Fruit fly (Drosophila melanogaster) whole organism, embryonic: ENCODE results near the gene CIA30.

Experiments used
- Blimp-1 ChIP-seq: fragments of 200-800 bp; sonication (Bioruptor generic); optimal IDR thresholded peaks from 3 replicates; lab custom pipeline; 2018; ENCODE audit warnings: missing biosample characterization, missing genetic modification characterization, mild to moderate bottlenecking, moderate library complexity, missing genetic modification reagents
- CG10543 ChIP-seq: fragments of 200-800 bp; sonication (Bioruptor generic); optimal IDR thresholded peaks from 3 replicates; lab custom pipeline; 2017; ENCODE audit warnings: missing biosample characterization, mild to moderate bottlenecking, missing genetic modification characterization, moderate library complexity
- CG10979 ChIP-seq: fragments of 200-800 bp; sonication (Bioruptor generic); optimal IDR thresholded peaks from 2 replicates; lab custom pipeline; 2018; ENCODE audit warnings: missing biosample characterization, mild to moderate bottlenecking, missing genetic modification characterization, moderate library complexity
- CG12219 ChIP-seq: fragments of 200-800 bp; sonication (Bioruptor generic); optimal IDR thresholded peaks from 3 replicates; lab custom pipeline; 2018; ENCODE audit warnings: missing biosample characterization, mild to moderate bottlenecking, missing genetic modification characterization
- CG12391 ChIP-seq: fragments of 200-800 bp; sonication (Bioruptor generic); optimal IDR thresholded peaks from 3 replicates; lab custom pipeline; 2018; ENCODE audit warnings: missing biosample characterization, mild to moderate bottlenecking, missing genetic modification characterization, moderate library complexity
- CG16779 ChIP-seq: fragments of 200-800 bp; sonication (Bioruptor generic); IDR thresholded peaks from 2 replicates; pipeline ENCODE4 v1.3.6; 2022; ENCODE audit warnings: missing biosample characterization, missing genetic modification characterization
- CG2116 ChIP-seq: fragments of 200-800 bp; sonication (Bioruptor generic); optimal IDR thresholded peaks from 3 replicates; lab custom pipeline; 2018; ENCODE audit warnings: missing biosample characterization, mild to moderate bottlenecking, missing genetic modification characterization
- CG2129 ChIP-seq: fragments of 200-800 bp; sonication (Bioruptor generic); IDR thresholded peaks from 2 replicates; pipeline ENCODE4 v1.3.6; 2022; ENCODE audit warnings: missing biosample characterization, missing genetic modification characterization; ENCODE audit not compliant: partially characterized antibody
- CG3163 ChIP-seq: fragments of 200-800 bp; sonication (Bioruptor generic); optimal IDR thresholded peaks from 3 replicates; lab custom pipeline; 2016; ENCODE audit warnings: missing biosample characterization, missing genetic modification characterization
- CG32767 ChIP-seq: fragments of 200-800 bp; sonication (Bioruptor generic); IDR thresholded peaks from 2 replicates; pipeline ENCODE4 v1.3.6; 2022; ENCODE audit warnings: missing biosample characterization, missing genetic modification characterization
- CG32772 ChIP-seq: fragments of 200-800 bp; sonication (Bioruptor generic); IDR thresholded peaks from 2 replicates; pipeline ENCODE4 v1.3.6; 2022; ENCODE audit warnings: missing biosample characterization, missing genetic modification characterization
- CG5245 ChIP-seq: fragments of 200-800 bp; sonication (Bioruptor generic); optimal IDR thresholded peaks from 3 replicates; lab custom pipeline; 2016; ENCODE audit warnings: missing biosample characterization, missing genetic modification characterization
- CG6254 ChIP-seq: fragments of 200-800 bp; sonication (Bioruptor generic); optimal IDR thresholded peaks from 3 replicates; lab custom pipeline; 2017; ENCODE audit warnings: mild to moderate bottlenecking, missing biosample characterization, missing genetic modification reagents, missing genetic modification characterization
- CG6272 ChIP-seq: fragments of 200-800 bp; sonication (Bioruptor generic); IDR thresholded peaks from 2 replicates; pipeline ENCODE4 v1.3.6; 2022; ENCODE audit warnings: missing biosample characterization, missing genetic modification characterization
- CG6683 ChIP-seq: fragments of 200-800 bp; sonication (Bioruptor generic); optimal IDR thresholded peaks from 2 replicates; lab custom pipeline; 2017; ENCODE audit warnings: missing biosample characterization, mild to moderate bottlenecking, missing genetic modification characterization, missing genetic modification reagents
- CG7271 ChIP-seq: fragments of 200-800 bp; sonication (Bioruptor generic); optimal IDR thresholded peaks from 2 replicates; lab custom pipeline; 2018; ENCODE audit warnings: missing biosample characterization, mild to moderate bottlenecking, missing genetic modification characterization, moderate library complexity
- CG7372 ChIP-seq: fragments of 200-800 bp; sonication (Bioruptor generic); IDR thresholded peaks from 2 replicates; pipeline ENCODE4 v1.3.6; 2022; ENCODE audit warnings: missing biosample characterization, missing genetic modification characterization
- CG8478 ChIP-seq: fragments of >200 bp; optimal IDR thresholded peaks from 2 replicates; lab custom pipeline; 2018
- CG8765 ChIP-seq: fragments of 200-800 bp; sonication (Bioruptor generic); IDR thresholded peaks from 2 replicates; pipeline ENCODE4 v1.3.6; 2022; ENCODE audit warnings: missing biosample characterization, missing genetic modification characterization
- CG9437 ChIP-seq: fragments of 200-800 bp; sonication (Bioruptor generic); optimal IDR thresholded peaks from 2 replicates; lab custom pipeline; 2018; ENCODE audit warnings: missing biosample characterization, mild to moderate bottlenecking, missing genetic modification characterization
- CHES-1-like ChIP-seq: fragments of 200-800 bp; sonication (Bioruptor generic); optimal IDR thresholded peaks from 2 replicates; lab custom pipeline; 2016; ENCODE audit warnings: missing biosample characterization, missing genetic modification characterization
- CTCF ChIP-seq: fragments of 200-800 bp; sonication (Bioruptor generic); optimal IDR thresholded peaks from 2 replicates; lab custom pipeline; 2017; ENCODE audit warnings: missing biosample characterization, mild to moderate bottlenecking, missing genetic modification characterization, moderate library complexity
- Dbx ChIP-seq: fragments of 200-800 bp; sonication (Bioruptor generic); IDR thresholded peaks from 3 replicates; pipeline ENCODE4 v1.3.6; 2022; ENCODE audit warnings: missing biosample characterization, missing genetic modification characterization
- Eip74EF ChIP-seq, 2 experiments: fragments of 200-800 bp in 1 of 2; fragments of >200 bp in 1 of 2; sonication (Bioruptor generic) in 1 of 2; optimal IDR thresholded peaks; 2 replicates each; lab custom pipeline; 2017 to 2019; ENCODE audit warnings: missing biosample characterization in 2 of 2, missing genetic modification characterization in 2 of 2, mild to moderate bottlenecking in 1 of 2, moderate library complexity in 1 of 2
- Ets65A ChIP-seq: fragments of 200-800 bp; sonication (Bioruptor generic); peaks from one replicate; lab custom pipeline; 2016; ENCODE audit warnings: missing biosample characterization, missing genetic modification characterization
- H15 ChIP-seq: fragments of 200-800 bp; sonication (Bioruptor generic); IDR thresholded peaks from 3 replicates; pipeline ENCODE4 v1.3.6; 2022; ENCODE audit warnings: missing biosample characterization, missing genetic modification characterization
- Mes4 ChIP-seq: fragments of 200-800 bp; sonication (Bioruptor generic); optimal IDR thresholded peaks from 2 replicates; lab custom pipeline; 2016; ENCODE audit warnings: missing biosample characterization, missing genetic modification characterization
- Oaz ChIP-seq: fragments of 200-800 bp; sonication (Bioruptor generic); IDR thresholded peaks from 2 replicates; pipeline ENCODE4 v1.3.6; 2022; ENCODE audit warnings: missing biosample characterization, missing genetic modification characterization
- Sry-δ ChIP-seq: fragments of 200-800 bp; sonication (Bioruptor generic); optimal IDR thresholded peaks from 2 replicates; lab custom pipeline; 2016; ENCODE audit warnings: missing biosample characterization, missing genetic modification characterization
- az2 ChIP-seq: fragments of 200-800 bp; sonication (Bioruptor generic); optimal IDR thresholded peaks from 3 replicates; lab custom pipeline; 2016; ENCODE audit warnings: missing biosample characterization, missing genetic modification characterization
- bbx ChIP-seq: fragments of 200-800 bp; sonication (Bioruptor generic); IDR thresholded peaks from 2 replicates; pipeline ENCODE4 v1.3.6; 2022; ENCODE audit warnings: missing biosample characterization, missing genetic modification characterization; ENCODE audit not compliant: partially characterized antibody
- btn ChIP-seq: fragments of 200-800 bp; sonication (Bioruptor generic); optimal IDR thresholded peaks from 2 replicates; lab custom pipeline; 2016; ENCODE audit warnings: missing biosample characterization, missing genetic modification characterization
- cg ChIP-seq: fragments of 200-800 bp; sonication (Bioruptor generic); optimal IDR thresholded peaks from 3 replicates; lab custom pipeline; 2019; ENCODE audit warnings: missing biosample characterization, mild to moderate bottlenecking, missing genetic modification characterization, moderate library complexity
- chm ChIP-seq: fragments of 200-800 bp; sonication (Bioruptor generic); IDR thresholded peaks from 2 replicates; pipeline ENCODE4 v1.3.6; 2022; ENCODE audit warnings: missing biosample characterization, missing genetic modification characterization
- dati ChIP-seq: fragments of 200-800 bp; sonication (Bioruptor generic); IDR thresholded peaks from 2 replicates; pipeline ENCODE4 v1.3.6; 2022; ENCODE audit warnings: missing biosample characterization, missing genetic modification characterization
- dm ChIP-seq: fragments of 200-800 bp; sonication (Bioruptor generic); optimal IDR thresholded peaks from 3 replicates; lab custom pipeline; 2016; ENCODE audit warnings: missing biosample characterization, missing genetic modification characterization
- dpn ChIP-seq, 2 experiments: fragments of 200-800 bp; sonication (Bioruptor generic); optimal IDR thresholded peaks; 3 replicates each; lab custom pipeline; 2016; ENCODE audit warnings: missing biosample characterization in 2 of 2, missing genetic modification characterization in 2 of 2
- dysf ChIP-seq: fragments of 200-800 bp; sonication (Bioruptor generic); IDR thresholded peaks from 3 replicates; pipeline ENCODE4 v1.3.6; 2022; ENCODE audit warnings: missing biosample characterization, missing genetic modification characterization
- eve ChIP-seq, 2 experiments: fragments of >200 bp; optimal IDR thresholded peaks; 2 replicates each; lab custom pipeline; 2017; ENCODE audit warnings: missing biosample characterization in 2 of 2, missing genetic modification characterization in 2 of 2
- eyg ChIP-seq: fragments of 200-800 bp; sonication (Bioruptor generic); optimal IDR thresholded peaks from 3 replicates; lab custom pipeline; 2016; ENCODE audit warnings: missing biosample characterization, missing genetic modification characterization
- fu2 ChIP-seq: fragments of 200-800 bp; sonication (Bioruptor generic); optimal IDR thresholded peaks from 2 replicates; lab custom pipeline; 2016; ENCODE audit warnings: missing biosample characterization, missing genetic modification characterization
- nerfin-1 ChIP-seq: fragments of 200-800 bp; sonication (Bioruptor generic); optimal IDR thresholded peaks from 3 replicates; lab custom pipeline; 2019; ENCODE audit warnings: missing biosample characterization, mild to moderate bottlenecking, missing genetic modification characterization, moderate library complexity
- odd ChIP-seq: fragments of 200-800 bp; sonication (Bioruptor generic); optimal IDR thresholded peaks from 2 replicates; lab custom pipeline; 2017; ENCODE audit warnings: missing biosample characterization, mild to moderate bottlenecking, missing genetic modification characterization
- otp ChIP-seq: fragments of 200-800 bp; sonication (Bioruptor generic); IDR thresholded peaks from 3 replicates; pipeline ENCODE4, ENCODE4 v1.3.6; 2022; ENCODE audit warnings: missing biosample characterization, missing genetic modification characterization
- pita ChIP-seq: fragments of 200-800 bp; sonication (Bioruptor generic); optimal IDR thresholded peaks from 2 replicates; lab custom pipeline; 2017; ENCODE audit warnings: missing biosample characterization, mild to moderate bottlenecking, missing genetic modification characterization
- pnt ChIP-seq: fragments of 200-800 bp; sonication (Bioruptor generic); optimal IDR thresholded peaks from 3 replicates; lab custom pipeline; 2016; ENCODE audit warnings: missing biosample characterization, missing genetic modification characterization
- scrt ChIP-seq: fragments of 200-800 bp; sonication (Bioruptor generic); optimal IDR thresholded peaks from 2 replicates; lab custom pipeline; 2018; ENCODE audit warnings: missing biosample characterization, mild to moderate bottlenecking, missing genetic modification characterization, moderate library complexity
- seq ChIP-seq: fragments of 200-800 bp; sonication (Bioruptor generic); IDR thresholded peaks from 2 replicates; pipeline ENCODE4 v1.3.6; 2022; ENCODE audit warnings: missing biosample characterization, missing genetic modification characterization
- sug ChIP-seq: fragments of 200-800 bp; optimal IDR thresholded peaks from 2 replicates; lab custom pipeline; 2019; ENCODE audit warnings: missing biosample characterization, mild to moderate bottlenecking, missing genetic modification characterization, moderate library complexity
- tio ChIP-seq: fragments of 200-800 bp; sonication (Bioruptor generic); optimal IDR thresholded peaks from 2 replicates; lab custom pipeline; 2017; ENCODE audit warnings: missing biosample characterization, missing genetic modification characterization, inconsistent platforms
- vfl ChIP-seq: fragments of 200-800 bp; sonication (Bioruptor generic); optimal IDR thresholded peaks from 2 replicates; lab custom pipeline; 2016; ENCODE audit warnings: missing biosample characterization, missing genetic modification characterization
- vvl ChIP-seq: fragments of 200-800 bp; sonication (Bioruptor generic); IDR thresholded peaks from 2 replicates; pipeline ENCODE4 v1.3.6; 2022; ENCODE audit warnings: missing biosample characterization, missing genetic modification characterization

CIA30 gene

DNA sequence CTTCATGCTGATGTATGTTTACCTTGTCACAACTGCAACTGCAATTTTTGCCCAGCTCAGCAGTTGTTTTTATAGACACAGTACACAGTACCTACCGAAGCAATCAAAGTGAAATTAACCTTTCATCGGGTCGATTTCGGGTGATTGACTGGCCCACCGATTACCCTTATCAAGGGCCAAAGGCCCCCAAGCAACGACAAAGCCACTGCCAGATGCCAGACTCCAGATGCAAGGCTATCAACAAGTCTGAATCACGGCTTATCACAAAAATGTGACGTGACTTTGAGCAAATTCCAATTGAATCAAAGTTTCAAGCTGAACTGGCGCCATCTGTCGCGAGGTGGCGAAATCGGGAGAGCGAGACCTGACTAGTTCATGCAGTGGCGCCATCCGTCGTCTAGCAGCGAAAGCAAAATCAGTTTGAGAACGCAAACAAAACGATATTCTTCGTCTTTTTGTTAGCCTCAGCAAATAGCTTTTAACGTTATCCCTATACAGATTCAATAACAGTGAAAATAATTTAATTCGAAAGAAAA lies 19.9 kb upstream of the CIA30 start, which contains the start of gene Obp99b (continued):
- TF ChIP-seq CG6683 (GFP tag; lab: Kevin White, UChicago) (no peak), seq (GFP tag; lab: Robert Waterston, UW) (peak; percentile 64; the same call in 1 of the 2 replicates), CG32772 (peak; percentile 61), vfl (GFP tag; lab: Kevin White, UChicago) (peak; percentile 52), scrt (GFP tag; lab: Kevin White, UChicago) (peak; percentile 42), az2 (peak; percentile 85), CG10979 (tag; lab: Kevin White, UChicago) (peak; percentile 85), CG10543 (peak; percentile 63), H15 (peak; percentile 90), CG9437 (GFP tag; lab: Kevin White, UChicago) (peak; percentile 60), Ets65A (GFP tag; lab: Kevin White, UChicago) (peak; percentile 92), Sry-δ (GFP tag; lab: Kevin White, UChicago) (peak; percentile 9), nerfin-1 (tag; lab: Kevin White, UChicago) (peak; percentile 51), CG16779 (GFP tag; lab: Robert Waterston, UW) (peak; percentile 75), odd (peak; percentile 83), CG12219 (GFP tag; lab: Kevin White, UChicago) (peak; percentile 90), cg (GFP tag; lab: Kevin White, UChicago) (no peak), CG2116 (GFP tag; lab: Kevin White, UChicago) (peak; percentile 23), CG8765 (GFP tag; lab: Robert Waterston, UW) (no peak; the same call in 1 of the 2 replicates), CHES-1-like (GFP tag; lab: Kevin White, UChicago) (peak; percentile 41), CG6272 (GFP tag; lab: Robert Waterston, UW) (no peak), CG7372 (GFP tag; lab: Robert Waterston, UW) (peak; percentile 60; the same call in 1 of the 2 replicates), dati (GFP tag; lab: Robert Waterston, UW) (peak; percentile 59), Mes4 (GFP tag; lab: Kevin White, UChicago) (peak; percentile 88), chm (GFP tag; lab: Robert Waterston, UW) (peak; percentile 87), dm (peak; percentile 70), CG8478 (lab: Kevin White, UChicago) (no peak), tio (GFP tag; lab: Kevin White, UChicago) (peak; percentile 35), CG7271 (tag; lab: Kevin White, UChicago) (peak; percentile 79), bbx (GFP tag; lab: Robert Waterston, UW) (no peak), CG2129 (no peak), dpn (GFP tag; optimal IDR thresholded peaks at IDR 0.05; lab: Kevin White, UChicago) (peak; percentile 76 to 78), sug (no peak), eyg (GFP tag; lab: Kevin White, UChicago) (peak; percentile 68), pita (GFP tag; lab: Kevin White, UChicago) (no peak), otp (GFP tag; lab: Robert Waterston, UW) (peak; percentile 89), Blimp-1 (GFP tag; lab: Kevin White, UChicago) (peak; percentile 48), Dbx (GFP tag; lab: Robert Waterston, UW) (peak; percentile 68; the same call in 2 of the 3 replicates), Oaz (GFP tag; lab: Robert Waterston, UW) (peak; percentile 59), pnt (peak; percentile 42), btn (GFP tag; lab: Kevin White, UChicago) (peak; percentile 83), CG12391 (tag; lab: Kevin White, UChicago) (peak; percentile 29), CG5245 (peak; percentile 91), CTCF (GFP tag; lab: Kevin White, UChicago) (peak; percentile 94), vvl (GFP tag; lab: Robert Waterston, UW) (peak; percentile 89), CG6254 (GFP tag; lab: Kevin White, UChicago) (peak; percentile 91), fu2 (GFP tag; lab: Kevin White, UChicago) (peak; percentile 13), dysf (GFP tag; lab: Robert Waterston, UW) (peak; percentile 80), CG32767 (GFP tag; lab: Robert Waterston, UW) (no peak; the same call in 1 of the 2 replicates), eve (GFP tag; optimal IDR thresholded peaks at IDR 0.05; lab: Kevin White, UChicago) (no peak), CG3163 (GFP tag; lab: Kevin White, UChicago) (peak; percentile 20), Eip74EF (GFP tag; optimal IDR thresholded peaks at IDR 0.05; lab: Kevin White, UChicago) (no peak)
